Worm (Caenorhabditis elegans): ENCODE measurements around the gene F14B8.5.
"Not testable (repeated sequence)": the region's sequence is repeated elsewhere in the genome, so short reads cannot be mapped to it uniquely, and the experiment has no call there.

F14B8.5 gene

ce11 chrX:6884439-6884838 lies 44.1 kb downstream of the F14B8.5 start:
- TF ChIP-seq unc-62 (GFP tag; optimal IDR thresholded peaks at IDR 0.05): no peak

- TF ChIP-seq unc-62 (GFP tag; optimal IDR thresholded peaks at IDR 0.05): not testable (repeated sequence)
These were observed 46.7 kb downstream of the F14B8.5 start, which contains the start of gene F41C6.6 for ce11 chrX:6881795-6882194. F41C6.6 (minus strand) TSS chrX:6881895.

- TF ChIP-seq unc-62 (GFP tag; optimal IDR thresholded peaks at IDR 0.05): no peak
These were observed 51.1 kb downstream of the F14B8.5 start, which contains the start of gene col-173 for ce11 chrX:6877436-6877835. col-173 (minus strand) TSS chrX:6877536.

ce11 chrX:6875273-6875672 lies 53.2 kb downstream of the F14B8.5 start:
- no peak for TF ChIP-seq unc-62 (GFP tag; optimal IDR thresholded peaks at IDR 0.05)

All from whole organism, dauer.